Worm (Caenorhabditis elegans) whole organism, late embryonic: ENCODE data around the gene T05C12.1.

Source experiments
- ama-1 ChIP-seq: fragments of 150-350 bp; optimal IDR thresholded peaks from 2 replicates; lab custom pipeline; 2014
- ceh-19 ChIP-seq: fragments of 200-800 bp; sonication (Bioruptor generic); optimal IDR thresholded peaks from 2 replicates; lab custom pipeline; 2018; ENCODE audit warnings: mild to moderate bottlenecking, missing genetic modification characterization, missing compliant biosample characterization
- fkh-6 ChIP-seq: sonication (generic microtip); optimal IDR thresholded peaks from 2 replicates; lab custom pipeline; 2016; ENCODE audit warnings: missing genetic modification characterization, missing compliant biosample characterization
- hlh-13 ChIP-seq: fragments of 200-800 bp; sonication (Bioruptor generic); optimal IDR thresholded peaks from 2 replicates; lab custom pipeline; 2018; ENCODE audit warnings: mild to moderate bottlenecking, missing genetic modification characterization, missing compliant biosample characterization
- nhr-11 ChIP-seq: fragments of 150-350 bp; optimal IDR thresholded peaks from 2 replicates; lab custom pipeline; 2014; ENCODE audit warnings: missing biosample characterization, missing genetic modification characterization
- pqm-1 ChIP-seq: sonication (generic microtip); optimal IDR thresholded peaks from 2 replicates; lab custom pipeline; 2016; ENCODE audit warnings: missing genetic modification characterization, missing compliant biosample characterization
- tbx-2 ChIP-seq: sonication (generic microtip); optimal IDR thresholded peaks from 2 replicates; lab custom pipeline; 2016; ENCODE audit warnings: missing genetic modification characterization, missing compliant biosample characterization
- zip-5 ChIP-seq: sonication (generic microtip); optimal IDR thresholded peaks from 2 replicates; lab custom pipeline; 2016; ENCODE audit warnings: missing genetic modification characterization, missing compliant biosample characterization

- TF ChIP-seq tbx-2 (tag; lab: Kevin White, UChicago) (no peak), ama-1 (lab: Kevin White, UChicago) (no peak), pqm-1 (no peak), fkh-6 (tag; lab: Kevin White, UChicago) (no peak), nhr-11 (no peak), hlh-13 (no peak), zip-5 (tag; lab: Kevin White, UChicago) (no peak), ceh-19 (GFP tag; lab: Kevin White, UChicago) (no peak)
These were observed 6.8 kb downstream of the T05C12.1 start, which contains the start of gene T05C12.4 for ce11 chrII:8180281-8180680.
